Worm (Caenorhabditis elegans): ENCODE data around the gene srh-281.

- no peak for TF ChIP-seq W03F9.2 (tag; optimal IDR thresholded peaks at IDR 0.05)
- TF ChIP-seq dao-5 (tag; optimal IDR thresholded peaks at IDR 0.05) = no peak
Measured at ce11 chrV:16232180-16232579, 41.6 kb downstream of the srh-281 start, which contains the start of gene gst-22.

All from whole organism, L4/young adult.